Fruit fly (Drosophila melanogaster) whole organism, embryonic: Measurements from ENCODE around the gene Atu.

ENCODE experiments used
- CG4820 ChIP-seq: fragments of 200-800 bp; sonication (Bioruptor generic); optimal IDR thresholded peaks from 3 replicates; lab custom pipeline; 2016; ENCODE audit warnings: missing biosample characterization, missing genetic modification characterization
- Dip2 ChIP-seq: fragments of 200-800 bp; sonication (Bioruptor generic); IDR thresholded peaks from 2 replicates; pipeline ENCODE4 v1.3.6; 2022; ENCODE audit warnings: missing biosample characterization, missing genetic modification characterization
- Trl ChIP-seq, 3 experiments: fragments of >200 bp in 2 of 3; fragments of 200-800 bp in 1 of 3; sonication (Bioruptor generic) in 1 of 3; optimal IDR thresholded peaks; 2 replicates in 1 of 3; 3 replicates in 2 of 3; lab custom pipeline; 2016 to 2017; ENCODE audit warnings: missing biosample characterization in 1 of 3, missing genetic modification characterization in 1 of 3
- da ChIP-seq: fragments of 200-800 bp; sonication (Bioruptor generic); optimal IDR thresholded peaks from 2 replicates; lab custom pipeline; 2016; ENCODE audit warnings: missing biosample characterization, missing genetic modification characterization
- usp ChIP-seq: fragments of >200 bp; optimal IDR thresholded peaks from 2 replicates; lab custom pipeline; 2017; ENCODE audit warnings: missing biosample characterization, missing genetic modification characterization

DNA sequence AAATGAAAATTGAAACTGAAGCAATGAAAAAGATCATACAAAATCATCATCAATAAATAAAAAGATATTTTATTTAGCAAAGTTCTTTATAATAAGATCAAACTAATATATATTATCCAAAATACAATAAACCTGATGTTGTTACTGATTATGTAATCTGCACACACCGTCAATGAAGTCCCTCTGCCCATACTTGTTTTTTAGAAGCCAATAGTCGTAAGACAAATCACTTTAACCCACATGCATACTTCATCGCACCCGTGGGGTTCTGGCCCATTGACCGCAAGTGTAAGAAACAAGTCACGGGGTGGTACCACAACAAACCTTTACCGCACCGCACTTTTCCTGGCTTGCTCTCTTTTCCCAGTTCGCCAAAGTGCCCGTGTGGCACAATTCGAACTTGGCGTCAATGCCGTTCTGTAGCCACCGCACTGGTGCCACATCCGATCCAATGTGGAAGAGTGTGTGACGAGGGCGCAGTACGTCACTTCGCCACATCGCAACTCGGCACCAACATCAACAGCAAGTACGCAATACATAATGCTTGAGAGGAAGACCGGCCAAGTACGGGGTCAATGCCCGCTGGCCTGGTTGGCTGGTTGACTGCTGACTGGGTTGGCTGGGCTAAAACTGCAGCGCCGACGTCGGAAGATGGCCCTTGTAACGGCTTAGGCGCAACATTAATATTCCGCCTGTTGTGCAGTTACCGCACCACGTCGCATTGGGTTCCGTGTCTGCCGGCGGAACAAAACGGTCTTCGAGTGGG is 40.1 kb upstream of the Atu start:
- TF ChIP-seq CG4820 (GFP tag; lab: Kevin White, UChicago) (no peak), da (no peak), Dip2 (no peak), usp (GFP tag; lab: Kevin White, UChicago) (no peak), Trl (optimal IDR thresholded peaks at IDR 0.05; lab: Kevin White, UChicago) (no peak), Trl (GFP tag; optimal IDR thresholded peaks at IDR 0.05; lab: Kevin White, UChicago) (no peak)
